In genomic region chr3R:22596450-22596849, dm6 we compare ENCODE assay signal across 1 fruit fly cellular context.
TF ChIP-seq lines count a peak whose summit lies in the region.

No protein-coding gene starts in this region.

TF ChIP-seq in whole organism, embryonic, 481 proteins besides CTCF, POLR2A, EP300 and RAD21 (continued from another document and continues in another):
- no peak for TF ChIP-seq Hr39 (optimal IDR thresholded peaks at IDR 0.05; lab: Kevin White, UChicago)
- no peak for TF ChIP-seq tx (GFP tag; optimal IDR thresholded peaks at IDR 0.05; lab: Kevin White, UChicago)
- TF ChIP-seq Taf1 (GFP tag; IDR thresholded peaks at IDR 0.05; lab: Robert Waterston, UW), result no peak
- TF ChIP-seq Mrtf (GFP tag; IDR thresholded peaks at IDR 0.05; lab: Robert Waterston, UW), result no peak
- TF ChIP-seq Fer3 (tag; optimal IDR thresholded peaks at IDR 0.05; lab: Kevin White, UChicago), result peak; percentile 52
- no peak for TF ChIP-seq inv (GFP tag; IDR thresholded peaks at IDR 0.05; lab: Robert Waterston, UW; ENCODE audit: partially characterized antibody)
- peak; percentile 28 for TF ChIP-seq CG5180 (GFP tag; optimal IDR thresholded peaks at IDR 0.05; lab: Kevin White, UChicago)
- no peak for TF ChIP-seq ato (GFP tag; IDR thresholded peaks at IDR 0.05; lab: Robert Waterston, UW; ENCODE audit: partially characterized antibody)
- TF ChIP-seq Rx (GFP tag; IDR thresholded peaks at IDR 0.05; lab: Robert Waterston, UW), result no peak
- peak; percentile 91 for TF ChIP-seq lab (GFP tag; optimal IDR thresholded peaks at IDR 0.05; lab: Kevin White, UChicago)
- no peak for TF ChIP-seq Fer2 (tag; optimal IDR thresholded peaks at IDR 0.05; lab: Kevin White, UChicago)
- no peak for TF ChIP-seq CG30020 (tag; optimal IDR thresholded peaks at IDR 0.05; lab: Kevin White, UChicago)
- TF ChIP-seq CG14667 (GFP tag; IDR thresholded peaks at IDR 0.05; lab: Robert Waterston, UW), result no peak
- TF ChIP-seq fd3F (GFP tag; optimal IDR thresholded peaks at IDR 0.05; lab: Kevin White, UChicago), result peak; percentile 37
- TF ChIP-seq pho (GFP tag; optimal IDR thresholded peaks at IDR 0.05; lab: Kevin White, UChicago), result no peak
- peak; percentile 40 for TF ChIP-seq org-1 (GFP tag; optimal IDR thresholded peaks at IDR 0.05; lab: Kevin White, UChicago)
- no peak for TF ChIP-seq Oaz (GFP tag; IDR thresholded peaks at IDR 0.05; lab: Robert Waterston, UW)
- TF ChIP-seq pzg (GFP tag; optimal IDR thresholded peaks at IDR 0.05; lab: Kevin White, UChicago), result no peak
- no peak for TF ChIP-seq salm (tag; optimal IDR thresholded peaks at IDR 0.05; lab: Kevin White, UChicago)
- peak; percentile 29 for TF ChIP-seq bcd (GFP tag; optimal IDR thresholded peaks at IDR 0.05; lab: Kevin White, UChicago)
- TF ChIP-seq CG10654 (GFP tag; optimal IDR thresholded peaks at IDR 0.05; lab: Kevin White, UChicago), result peak; percentile 28
- TF ChIP-seq CG6765 (GFP tag; optimal IDR thresholded peaks at IDR 0.05; lab: Kevin White, UChicago), result no peak
- no peak for TF ChIP-seq CG7928 (GFP tag; optimal IDR thresholded peaks at IDR 0.05; lab: Kevin White, UChicago)
- peak; percentile 77 for TF ChIP-seq Vsx1 (GFP tag; optimal IDR thresholded peaks at IDR 0.05; lab: Kevin White, UChicago)
- TF ChIP-seq CG9932 (GFP tag; IDR thresholded peaks at IDR 0.05; lab: Robert Waterston, UW), result peak; percentile 19; the same call in 1 of the 2 replicates
- TF ChIP-seq lbe (GFP tag; optimal IDR thresholded peaks at IDR 0.05; lab: Kevin White, UChicago), result no peak
- TF ChIP-seq HHEX (GFP tag; optimal IDR thresholded peaks at IDR 0.05; lab: Kevin White, UChicago), result peak; percentile 59
- peak; percentile 19 for TF ChIP-seq CG12659 (GFP tag; optimal IDR thresholded peaks at IDR 0.05; lab: Kevin White, UChicago)
- TF ChIP-seq CG10147 (GFP tag; optimal IDR thresholded peaks at IDR 0.05; lab: Kevin White, UChicago), result no peak
- TF ChIP-seq Fer1 (GFP tag; optimal IDR thresholded peaks at IDR 0.05; lab: Kevin White, UChicago), result peak; percentile 51
- peak; percentile 36 for TF ChIP-seq tap (tag; optimal IDR thresholded peaks at IDR 0.05; lab: Kevin White, UChicago)
- peak; percentile 40; the same call in 1 of the 2 replicates for TF ChIP-seq onecut (GFP tag; IDR thresholded peaks at IDR 0.05; lab: Robert Waterston, UW)
- TF ChIP-seq Lpt (GFP tag; optimal IDR thresholded peaks at IDR 0.05; lab: Kevin White, UChicago), result no peak
- no peak for TF ChIP-seq sc (optimal IDR thresholded peaks at IDR 0.05; lab: Kevin White, UChicago)
- TF ChIP-seq sc (GFP tag; optimal IDR thresholded peaks at IDR 0.05; lab: Kevin White, UChicago), result peak; percentile 26
- TF ChIP-seq hkb (optimal IDR thresholded peaks at IDR 0.05; lab: Kevin White, UChicago), result no peak
- TF ChIP-seq hkb (GFP tag; IDR thresholded peaks at IDR 0.05; lab: Robert Waterston, UW), result peak; percentile 76
- no peak for TF ChIP-seq CG31224 (GFP tag; IDR thresholded peaks at IDR 0.05; lab: Robert Waterston, UW)
- TF ChIP-seq Nf-YC (tag; optimal IDR thresholded peaks at IDR 0.05; lab: Kevin White, UChicago), result no peak
- TF ChIP-seq mam (GFP tag; optimal IDR thresholded peaks at IDR 0.05; lab: Kevin White, UChicago), result no peak
- peak; percentile 65 for TF ChIP-seq CG12071 (GFP tag; optimal IDR thresholded peaks at IDR 0.05; lab: Kevin White, UChicago)
- TF ChIP-seq dati (GFP tag; IDR thresholded peaks at IDR 0.05; lab: Robert Waterston, UW), result no peak
- TF ChIP-seq nerfin-1 (tag; optimal IDR thresholded peaks at IDR 0.05; lab: Kevin White, UChicago), result no peak
- TF ChIP-seq dpn (GFP tag; optimal IDR thresholded peaks at IDR 0.05; lab: Kevin White, UChicago), result peak in 1 of 2 experiments; percentile 47
- TF ChIP-seq CG16863 (GFP tag; optimal IDR thresholded peaks at IDR 0.05; lab: Kevin White, UChicago), result peak; percentile 7
- no peak for TF ChIP-seq CG4282 (GFP tag; optimal IDR thresholded peaks at IDR 0.05; lab: Kevin White, UChicago)
- no peak for TF ChIP-seq nau (GFP tag; optimal IDR thresholded peaks at IDR 0.05; lab: Kevin White, UChicago)
- peak; percentile 60 for TF ChIP-seq HLHmδ (GFP tag; optimal IDR thresholded peaks at IDR 0.05; lab: Kevin White, UChicago)
- no peak for TF ChIP-seq CG18476 (GFP tag; optimal IDR thresholded peaks at IDR 0.05; lab: Kevin White, UChicago)
- TF ChIP-seq hth (optimal IDR thresholded peaks at IDR 0.05; lab: Kevin White, UChicago), result no peak
- peak; percentile 79 for TF ChIP-seq ATbp (GFP tag; optimal IDR thresholded peaks at IDR 0.05; lab: Kevin White, UChicago)
- TF ChIP-seq sisA (GFP tag; IDR thresholded peaks at IDR 0.05; lab: Robert Waterston, UW), result no peak
- peak; percentile 14 to 20 for TF ChIP-seq chif (GFP tag; optimal IDR thresholded peaks at IDR 0.05; lab: Kevin White, UChicago)
- no peak for TF ChIP-seq chn (GFP tag; optimal IDR thresholded peaks at IDR 0.05; lab: Kevin White, UChicago)
- peak; percentile 63 for TF ChIP-seq CG12769 (tag; optimal IDR thresholded peaks at IDR 0.05; lab: Kevin White, UChicago)
- TF ChIP-seq Antp (GFP tag; optimal IDR thresholded peaks at IDR 0.05; lab: Kevin White, UChicago), result no peak
- TF ChIP-seq Oli (tag; optimal IDR thresholded peaks at IDR 0.05; lab: Kevin White, UChicago), result no peak
- TF ChIP-seq CG18764 (GFP tag; optimal IDR thresholded peaks at IDR 0.05; lab: Kevin White, UChicago), result peak; percentile 43
- TF ChIP-seq Deaf1 (tag; optimal IDR thresholded peaks at IDR 0.05; lab: Kevin White, UChicago), result no peak
- no peak for TF ChIP-seq H2.0 (GFP tag; IDR thresholded peaks at IDR 0.05; lab: Robert Waterston, UW)
- TF ChIP-seq Hsf (GFP tag; optimal IDR thresholded peaks at IDR 0.05; lab: Kevin White, UChicago), result no peak
- TF ChIP-seq ssp (GFP tag; IDR thresholded peaks at IDR 0.05; lab: Robert Waterston, UW), result no peak
- peak; percentile 22; the same call in 1 of the 2 replicates for TF ChIP-seq gsb (GFP tag; IDR thresholded peaks at IDR 0.05; lab: Robert Waterston, UW)
- no peak for TF ChIP-seq Dek (tag; optimal IDR thresholded peaks at IDR 0.05; lab: Kevin White, UChicago)
- no peak for TF ChIP-seq amos (GFP tag; IDR thresholded peaks at IDR 0.05; lab: Robert Waterston, UW; ENCODE audit: partially characterized antibody)
- TF ChIP-seq CG32532 (GFP tag; IDR thresholded peaks at IDR 0.05; lab: Robert Waterston, UW), result no peak
- peak; percentile 84 for TF ChIP-seq CG14014 (GFP tag; IDR thresholded peaks at IDR 0.05; lab: Robert Waterston, UW)
- TF ChIP-seq CG17361 (GFP tag; IDR thresholded peaks at IDR 0.05; lab: Robert Waterston, UW), result no peak
- no peak for TF ChIP-seq Hand (GFP tag; optimal IDR thresholded peaks at IDR 0.05; lab: Kevin White, UChicago)
- TF ChIP-seq fd102C (GFP tag; optimal IDR thresholded peaks at IDR 0.05; lab: Kevin White, UChicago), result no peak
- no peak for TF ChIP-seq Optix (GFP tag; IDR thresholded peaks at IDR 0.05; lab: Robert Waterston, UW)
- TF ChIP-seq trh (GFP tag; optimal IDR thresholded peaks at IDR 0.05; lab: Kevin White, UChicago), result no peak
- TF ChIP-seq CG4730 (GFP tag; IDR thresholded peaks at IDR 0.05; lab: Robert Waterston, UW), result no peak
- TF ChIP-seq CG9797 (GFP tag; optimal IDR thresholded peaks at IDR 0.05; lab: Kevin White, UChicago), result no peak
- peak; percentile 54; the same call in 1 of the 3 replicates for TF ChIP-seq sr (GFP tag; IDR thresholded peaks at IDR 0.05; lab: Robert Waterston, UW)
- no peak for TF ChIP-seq Aef1 (GFP tag; IDR thresholded peaks at IDR 0.05; lab: Robert Waterston, UW)
- TF ChIP-seq CG7556 (GFP tag; optimal IDR thresholded peaks at IDR 0.05; lab: Kevin White, UChicago), result peak; percentile 57
- TF ChIP-seq usp (GFP tag; optimal IDR thresholded peaks at IDR 0.05; lab: Kevin White, UChicago), result no peak
- TF ChIP-seq mirr (GFP tag; optimal IDR thresholded peaks at IDR 0.05; lab: Kevin White, UChicago), result peak; percentile 79
- TF ChIP-seq CG8765 (GFP tag; IDR thresholded peaks at IDR 0.05; lab: Robert Waterston, UW), result no peak
- TF ChIP-seq Opbp (GFP tag; IDR thresholded peaks at IDR 0.05; lab: Robert Waterston, UW; ENCODE audit: partially characterized antibody), result no peak
- no peak for TF ChIP-seq pita (GFP tag; optimal IDR thresholded peaks at IDR 0.05; lab: Kevin White, UChicago)
- peak; percentile 42; the same call in 1 of the 2 replicates for TF ChIP-seq ranshi (GFP tag; IDR thresholded peaks at IDR 0.05; lab: Robert Waterston, UW)
- no peak for TF ChIP-seq fu2 (GFP tag; optimal IDR thresholded peaks at IDR 0.05; lab: Kevin White, UChicago)
- TF ChIP-seq tgo (GFP tag; IDR thresholded peaks at IDR 0.05; lab: Robert Waterston, UW), result peak; percentile 46; the same call in 1 of the 3 replicates
- TF ChIP-seq CG30431 (GFP tag; optimal IDR thresholded peaks at IDR 0.05; lab: Kevin White, UChicago), result no peak
- no peak for TF ChIP-seq CG12104 (GFP tag; optimal IDR thresholded peaks at IDR 0.05; lab: Kevin White, UChicago)
- peak; percentile 27 for TF ChIP-seq CG18262 (tag; optimal IDR thresholded peaks at IDR 0.05; lab: Kevin White, UChicago)
- TF ChIP-seq CG7271 (tag; optimal IDR thresholded peaks at IDR 0.05; lab: Kevin White, UChicago), result no peak
- TF ChIP-seq Sox102F (GFP tag; optimal IDR thresholded peaks at IDR 0.05; lab: Kevin White, UChicago), result peak; percentile 27
- peak; percentile 15 for TF ChIP-seq NC2β (GFP tag; optimal IDR thresholded peaks at IDR 0.05; lab: Kevin White, UChicago)
- peak; percentile 42 for TF ChIP-seq CG12942 (GFP tag; optimal IDR thresholded peaks at IDR 0.05; lab: Kevin White, UChicago)
- TF ChIP-seq CG12236 (GFP tag; optimal IDR thresholded peaks at IDR 0.05; lab: Kevin White, UChicago), result peak; percentile 53
- 0 out of 2 replicates have a peak, but pooled peaks have one; percentile 40 for TF ChIP-seq danr (GFP tag; IDR thresholded peaks at IDR 0.05; lab: Robert Waterston, UW)
- 0 out of 2 replicates have a peak, but pooled peaks have one; percentile 12 for TF ChIP-seq CG31441 (GFP tag; IDR thresholded peaks at IDR 0.05; lab: Robert Waterston, UW)
- TF ChIP-seq CG10321 (GFP tag; IDR thresholded peaks at IDR 0.05; lab: Robert Waterston, UW), result 0 out of 2 replicates have a peak, but pooled peaks have one; percentile 10
- no peak for TF ChIP-seq wor (GFP tag; IDR thresholded peaks at IDR 0.05; lab: Robert Waterston, UW)
- TF ChIP-seq CG2116 (GFP tag; optimal IDR thresholded peaks at IDR 0.05; lab: Kevin White, UChicago), result peak; percentile 31
- TF ChIP-seq Hr78 (GFP tag; optimal IDR thresholded peaks at IDR 0.05; lab: Kevin White, UChicago), result no peak
- no peak for TF ChIP-seq CG4854 (GFP tag; optimal IDR thresholded peaks at IDR 0.05; lab: Kevin White, UChicago)
- TF ChIP-seq CG17568 (GFP tag; optimal IDR thresholded peaks at IDR 0.05; lab: Kevin White, UChicago), result no peak
- TF ChIP-seq bab2 (GFP tag; optimal IDR thresholded peaks at IDR 0.05; lab: Kevin White, UChicago), result peak; percentile 61
- no peak for TF ChIP-seq Eip74EF (GFP tag; optimal IDR thresholded peaks at IDR 0.05; lab: Kevin White, UChicago)
- TF ChIP-seq CG11560 (tag; IDR thresholded peaks at IDR 0.05; lab: Robert Waterston, UW), result no peak
- no peak for TF ChIP-seq Doc3 (GFP tag; IDR thresholded peaks at IDR 0.05; lab: Robert Waterston, UW; ENCODE audit: partially characterized antibody)
- no peak for TF ChIP-seq TFAM (GFP tag; optimal IDR thresholded peaks at IDR 0.05; lab: Kevin White, UChicago)
- TF ChIP-seq Lhr (GFP tag; optimal IDR thresholded peaks at IDR 0.05; lab: Kevin White, UChicago), result no peak
- TF ChIP-seq Med (GFP tag; lab: Kevin White, UChicago), result peak; percentile 93
- peak; percentile 46 for TF ChIP-seq CG8290 (GFP tag; optimal IDR thresholded peaks at IDR 0.05; lab: Kevin White, UChicago)
- TF ChIP-seq CG8290 (tag; optimal IDR thresholded peaks at IDR 0.05; lab: Kevin White, UChicago), result peak in 1 of 2 experiments; percentile 71
- peak; percentile 86 for TF ChIP-seq ci (GFP tag; IDR thresholded peaks at IDR 0.05; lab: Robert Waterston, UW)
- TF ChIP-seq Ssrp (tag; optimal IDR thresholded peaks at IDR 0.05; lab: Kevin White, UChicago), result no peak
- peak; percentile 69 for TF ChIP-seq kni (GFP tag; optimal IDR thresholded peaks at IDR 0.05; lab: Kevin White, UChicago)
- peak; percentile 62 for TF ChIP-seq exex (tag; optimal IDR thresholded peaks at IDR 0.05; lab: Kevin White, UChicago)
- TF ChIP-seq gsb-n (tag; optimal IDR thresholded peaks at IDR 0.05; lab: Kevin White, UChicago), result peak; percentile 19
- no peak for TF ChIP-seq vfl (GFP tag; optimal IDR thresholded peaks at IDR 0.05; lab: Kevin White, UChicago)
- TF ChIP-seq NFAT (GFP tag; IDR thresholded peaks at IDR 0.05; lab: Robert Waterston, UW), result no peak
- TF ChIP-seq CG11696 (GFP tag; IDR thresholded peaks at IDR 0.05; lab: Robert Waterston, UW), result no peak; the same call in 1 of the 2 replicates
- peak; percentile 10 for TF ChIP-seq CG3838 (GFP tag; optimal IDR thresholded peaks at IDR 0.05; lab: Kevin White, UChicago)
- TF ChIP-seq tio (GFP tag; optimal IDR thresholded peaks at IDR 0.05; lab: Kevin White, UChicago), result no peak
- no peak for TF ChIP-seq CG16813 (GFP tag; IDR thresholded peaks at IDR 0.05; lab: Robert Waterston, UW; ENCODE audit: partially characterized antibody)
- no peak for TF ChIP-seq lmd (GFP tag; IDR thresholded peaks at IDR 0.05; lab: Robert Waterston, UW)
- no peak for TF ChIP-seq CG9609 (GFP tag; optimal IDR thresholded peaks at IDR 0.05; lab: Kevin White, UChicago)
- TF ChIP-seq toy (GFP tag; IDR thresholded peaks at IDR 0.05; lab: Robert Waterston, UW), result no peak
- no peak for TF ChIP-seq CG4617 (GFP tag; optimal IDR thresholded peaks at IDR 0.05; lab: Kevin White, UChicago; ENCODE audit: borderline replicate concordance)
- no peak for TF ChIP-seq Hmx (GFP tag; optimal IDR thresholded peaks at IDR 0.05; lab: Kevin White, UChicago)
- TF ChIP-seq CG34422 (GFP tag; IDR thresholded peaks at IDR 0.05; lab: Robert Waterston, UW), result 0 out of 3 replicates have a peak, but pooled peaks have one; percentile 33
- no peak for TF ChIP-seq Spps (tag; optimal IDR thresholded peaks at IDR 0.05; lab: Kevin White, UChicago)
- peak; percentile 54 for TF ChIP-seq CG1233 (GFP tag; optimal IDR thresholded peaks at IDR 0.05; lab: Kevin White, UChicago)
- peak; percentile 56 for TF ChIP-seq cg (GFP tag; optimal IDR thresholded peaks at IDR 0.05; lab: Kevin White, UChicago)
- no peak for TF ChIP-seq ash1 (GFP tag; optimal IDR thresholded peaks at IDR 0.05; lab: Kevin White, UChicago)
- no peak for TF ChIP-seq sima (GFP tag; optimal IDR thresholded peaks at IDR 0.05; lab: Kevin White, UChicago)
- no peak for TF ChIP-seq eyg (GFP tag; optimal IDR thresholded peaks at IDR 0.05; lab: Kevin White, UChicago)
- TF ChIP-seq CG9727 (GFP tag; optimal IDR thresholded peaks at IDR 0.05; lab: Kevin White, UChicago), result peak; percentile 65
- peak; percentile 56 for TF ChIP-seq CG13296 (GFP tag; optimal IDR thresholded peaks at IDR 0.05; lab: Kevin White, UChicago)
